Fruit fly (Drosophila melanogaster) whole organism, prepupa: Measurements from ENCODE around the gene aust.

ENCODE experiments used
- Blimp-1 ChIP-seq: fragments of 200-800 bp; sonication (Bioruptor generic); optimal IDR thresholded peaks from 3 replicates; lab custom pipeline; 2017; ENCODE audit warnings: missing biosample characterization, missing genetic modification characterization, mild to moderate bottlenecking, moderate library complexity, missing genetic modification reagents
- CG10631 ChIP-seq: fragments of 200-800 bp; sonication (Bioruptor generic); optimal IDR thresholded peaks from 2 replicates; lab custom pipeline; 2016; ENCODE audit warnings: missing biosample characterization, missing genetic modification characterization
- CG10669 ChIP-seq: fragments of 200-800 bp; sonication (Bioruptor generic); optimal IDR thresholded peaks from 3 replicates; lab custom pipeline; 2018; ENCODE audit warnings: missing biosample characterization, mild to moderate bottlenecking, missing genetic modification characterization, moderate library complexity
- CG11294 ChIP-seq: fragments of 200-800 bp; sonication (Bioruptor generic); IDR thresholded peaks from 2 replicates; pipeline ENCODE4 v1.3.6; 2022; ENCODE audit warnings: missing biosample characterization, missing genetic modification characterization
- CG11762 ChIP-seq: fragments of 200-800 bp; sonication (Bioruptor generic); optimal IDR thresholded peaks from 3 replicates; lab custom pipeline; 2016; ENCODE audit warnings: missing biosample characterization, missing genetic modification characterization; ENCODE audit not compliant: insufficient read depth
- CG15336 ChIP-seq: fragments of 200-800 bp; sonication (Bioruptor generic); IDR thresholded peaks from 2 replicates; pipeline ENCODE4 v1.3.6; 2022; ENCODE audit warnings: missing biosample characterization, missing genetic modification characterization
- CG16779 ChIP-seq: fragments of 200-800 bp; sonication (Bioruptor generic); optimal IDR thresholded peaks from 3 replicates; lab custom pipeline; 2017; ENCODE audit warnings: missing biosample characterization, mild to moderate bottlenecking, missing genetic modification characterization
- CG3032 ChIP-seq: fragments of 200-800 bp; optimal IDR thresholded peaks from 2 replicates; lab custom pipeline; 2019; ENCODE audit warnings: missing biosample characterization, mild to moderate bottlenecking, missing genetic modification characterization, moderate library complexity
- CG32006 ChIP-seq: fragments of 200-800 bp; sonication (Bioruptor generic); optimal IDR thresholded peaks from 3 replicates; lab custom pipeline; 2017; ENCODE audit warnings: missing biosample characterization, mild to moderate bottlenecking, missing genetic modification characterization
- CG34406 ChIP-seq: fragments of 200-800 bp; sonication (Bioruptor generic); optimal IDR thresholded peaks from 3 replicates; lab custom pipeline; 2016; ENCODE audit warnings: missing biosample characterization, missing genetic modification characterization
- CG3919 ChIP-seq: fragments of 200-800 bp; sonication (Bioruptor generic); optimal IDR thresholded peaks from 3 replicates; lab custom pipeline; 2016; ENCODE audit warnings: missing biosample characterization, missing genetic modification characterization
- CG6163 ChIP-seq: fragments of 200-800 bp; sonication (Bioruptor generic); IDR thresholded peaks from 3 replicates; pipeline ENCODE4 v1.3.6; 2022; ENCODE audit warnings: missing biosample characterization, missing genetic modification characterization
- CG6276 ChIP-seq: fragments of 200-800 bp; sonication (Bioruptor generic); optimal IDR thresholded peaks from 2 replicates; lab custom pipeline; 2017; ENCODE audit warnings: missing biosample characterization, mild to moderate bottlenecking, missing genetic modification characterization
- CG6792 ChIP-seq: fragments of 200-800 bp; sonication (Bioruptor generic); optimal IDR thresholded peaks from 3 replicates; lab custom pipeline; 2016; ENCODE audit warnings: missing biosample characterization, missing genetic modification characterization
- CG6808 ChIP-seq: fragments of 200-800 bp; sonication (Bioruptor generic); optimal IDR thresholded peaks from 3 replicates; lab custom pipeline; 2017; ENCODE audit warnings: missing biosample characterization, missing genetic modification characterization, mild to moderate bottlenecking, moderate library complexity, missing genetic modification reagents
- CG6854 ChIP-seq: fragments of 200-800 bp; sonication (Bioruptor generic); optimal IDR thresholded peaks from 2 replicates; lab custom pipeline; 2017; ENCODE audit warnings: missing biosample characterization, mild to moderate bottlenecking, missing genetic modification characterization
- CG8119 ChIP-seq: fragments of 200-800 bp; sonication (Bioruptor generic); IDR thresholded peaks from 3 replicates; pipeline ENCODE4 v1.3.6; 2022; ENCODE audit warnings: missing biosample characterization, missing genetic modification characterization
- CG8632 ChIP-seq: fragments of 200-800 bp; sonication (Bioruptor generic); optimal IDR thresholded peaks from 3 replicates; lab custom pipeline; 2016; ENCODE audit warnings: missing biosample characterization, missing genetic modification characterization
- CG9139 ChIP-seq: fragments of 200-800 bp; sonication (Bioruptor generic); optimal IDR thresholded peaks from 3 replicates; lab custom pipeline; 2017; ENCODE audit warnings: missing biosample characterization, mild to moderate bottlenecking, missing genetic modification characterization
- Eip78C ChIP-seq: fragments of 200-800 bp; sonication (Bioruptor generic); peaks from one replicate; lab custom pipeline; 2016; ENCODE audit warnings: missing biosample characterization, missing genetic modification characterization
- Eip93F ChIP-seq: fragments of 200-800 bp; sonication (Bioruptor generic); optimal IDR thresholded peaks from 2 replicates; lab custom pipeline; 2016; ENCODE audit warnings: missing biosample characterization, mild to moderate bottlenecking, missing genetic modification characterization
- Ets96B ChIP-seq: fragments of 200-800 bp; optimal IDR thresholded peaks from 2 replicates; lab custom pipeline; 2019; ENCODE audit warnings: missing biosample characterization, mild to moderate bottlenecking, missing genetic modification characterization, moderate library complexity
- Hr38 ChIP-seq: sonication (Bioruptor generic); optimal IDR thresholded peaks from 2 replicates; lab custom pipeline; 2016; ENCODE audit warnings: missing biosample characterization, missing genetic modification characterization
- Hr39 ChIP-seq: fragments of 200-800 bp; sonication (Bioruptor generic); optimal IDR thresholded peaks from 2 replicates; lab custom pipeline; 2016; ENCODE audit warnings: missing biosample characterization, missing genetic modification characterization
- Lpt ChIP-seq: fragments of 200-800 bp; sonication (Bioruptor generic); optimal IDR thresholded peaks from 3 replicates; lab custom pipeline; 2016; ENCODE audit warnings: missing biosample characterization, missing genetic modification characterization
- Met ChIP-seq: fragments of 200-800 bp; sonication (Bioruptor generic); optimal IDR thresholded peaks from 3 replicates; lab custom pipeline; 2016; ENCODE audit warnings: missing biosample characterization, missing genetic modification characterization
- OdsH ChIP-seq: fragments of 200-800 bp; sonication (Bioruptor generic); optimal IDR thresholded peaks from 3 replicates; lab custom pipeline; 2016; ENCODE audit warnings: missing biosample characterization, missing genetic modification characterization
- Sox14 ChIP-seq: fragments of 200-800 bp; sonication (Bioruptor generic); optimal IDR thresholded peaks from 3 replicates; lab custom pipeline; 2016; ENCODE audit warnings: missing biosample characterization, missing genetic modification characterization
- Sox15 ChIP-seq: fragments of 200-800 bp; sonication (Bioruptor generic); optimal IDR thresholded peaks from 3 replicates; lab custom pipeline; 2016; ENCODE audit warnings: missing biosample characterization, missing genetic modification characterization
- achi ChIP-seq: fragments of 200-800 bp; sonication (Bioruptor generic); optimal IDR thresholded peaks from 3 replicates; lab custom pipeline; 2016; ENCODE audit warnings: missing biosample characterization, missing genetic modification characterization
- acj6 ChIP-seq: fragments of 200-800 bp; sonication (Bioruptor generic); optimal IDR thresholded peaks from 3 replicates; lab custom pipeline; 2016; ENCODE audit warnings: missing biosample characterization, missing genetic modification characterization
- cyc ChIP-seq: fragments of 200-800 bp; sonication (Bioruptor generic); optimal IDR thresholded peaks from 3 replicates; lab custom pipeline; 2016; ENCODE audit warnings: missing biosample characterization, missing genetic modification characterization
- dac ChIP-seq: fragments of 200-800 bp; sonication (Bioruptor generic); optimal IDR thresholded peaks from 2 replicates; lab custom pipeline; 2017; ENCODE audit warnings: missing biosample characterization, mild to moderate bottlenecking, missing genetic modification characterization
- dsx ChIP-seq: fragments of 200-800 bp; optimal IDR thresholded peaks from 3 replicates; lab custom pipeline; 2019; ENCODE audit warnings: missing biosample characterization, mild to moderate bottlenecking, missing genetic modification characterization, moderate library complexity; ENCODE audit not compliant: poor library complexity, severe bottlenecking
- eg ChIP-seq: fragments of 200-800 bp; sonication (Bioruptor generic); IDR thresholded peaks from 3 replicates; pipeline ENCODE4 v1.3.6; 2022; ENCODE audit warnings: missing biosample characterization, missing genetic modification characterization
- fd85E ChIP-seq: fragments of 200-800 bp; sonication (Bioruptor generic); optimal IDR thresholded peaks from 3 replicates; lab custom pipeline; 2016; ENCODE audit warnings: missing biosample characterization, missing genetic modification characterization
- fkh ChIP-seq: fragments of 200-800 bp; sonication (Bioruptor generic); optimal IDR thresholded peaks from 3 replicates; lab custom pipeline; 2017; ENCODE audit warnings: missing biosample characterization, mild to moderate bottlenecking, missing genetic modification characterization, moderate library complexity
- lz ChIP-seq: fragments of 200-800 bp; sonication (Bioruptor generic); optimal IDR thresholded peaks from 3 replicates; lab custom pipeline; 2016; ENCODE audit warnings: missing biosample characterization, missing genetic modification characterization
- net ChIP-seq: fragments of 200-800 bp; sonication (Bioruptor generic); optimal IDR thresholded peaks from 3 replicates; lab custom pipeline; 2016; ENCODE audit warnings: missing biosample characterization, missing genetic modification characterization
- pdm3 ChIP-seq: fragments of 200-800 bp; sonication (Bioruptor generic); optimal IDR thresholded peaks from 3 replicates; lab custom pipeline; 2016; ENCODE audit warnings: missing biosample characterization, missing genetic modification characterization
- salr ChIP-seq, 2 experiments: fragments of 200-800 bp; sonication (Bioruptor generic); optimal IDR thresholded peaks; 3 replicates each; lab custom pipeline; 2016 to 2018; ENCODE audit warnings: missing biosample characterization in 2 of 2, missing genetic modification characterization in 2 of 2, mild to moderate bottlenecking in 1 of 2
- ss ChIP-seq, 2 experiments: fragments of 200-800 bp; sonication (Bioruptor generic); optimal IDR thresholded peaks; 2 replicates in 1 of 2; 3 replicates in 1 of 2; lab custom pipeline; 2017 to 2018; ENCODE audit warnings: mild to moderate bottlenecking in 2 of 2, missing biosample characterization in 2 of 2, missing genetic modification characterization in 2 of 2, moderate library complexity in 1 of 2
- topi ChIP-seq: fragments of 200-800 bp; sonication (Bioruptor generic); optimal IDR thresholded peaks from 3 replicates; lab custom pipeline; 2016; ENCODE audit warnings: missing biosample characterization, missing genetic modification characterization

The aust gene

DNA sequence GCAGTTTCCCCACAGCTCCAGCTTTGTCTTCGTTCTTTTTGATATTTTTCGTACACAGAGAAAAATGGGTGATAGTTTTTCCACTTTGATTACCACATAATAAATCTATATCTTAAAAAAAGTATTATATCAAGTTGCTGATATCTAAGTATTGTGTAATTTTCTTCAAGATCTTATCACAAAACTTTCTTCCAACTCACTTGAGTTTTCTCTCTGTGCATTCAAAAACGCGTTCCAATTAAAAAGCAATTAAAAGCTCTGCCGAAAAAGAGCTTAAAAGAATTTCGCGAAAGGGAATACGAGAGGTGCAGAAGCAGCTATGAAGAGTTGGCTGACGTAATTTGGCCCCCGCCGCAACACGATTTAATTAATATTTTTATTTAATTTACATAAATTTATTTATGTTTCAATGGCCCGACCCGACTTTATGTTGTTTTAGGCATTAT lies 15.3 kb downstream of the aust start (continued):
- TF ChIP-seq net (GFP tag; lab: Kevin White, UChicago) (peak; percentile 20), cyc (GFP tag; lab: Kevin White, UChicago) (peak; percentile 60), CG6792 (GFP tag; lab: Kevin White, UChicago) (peak; percentile 56), CG3919 (GFP tag; lab: Kevin White, UChicago) (peak; percentile 56), pdm3 (GFP tag; lab: Kevin White, UChicago) (no peak), Hr38 (GFP tag; lab: Kevin White, UChicago) (no peak), topi (GFP tag; lab: Kevin White, UChicago) (peak; percentile 73), CG11762 (GFP tag; lab: Kevin White, UChicago) (no peak), salr (GFP tag; optimal IDR thresholded peaks at IDR 0.05; lab: Kevin White, UChicago) (no peak), CG11294 (GFP tag; lab: Robert Waterston, UW) (no peak), CG8632 (GFP tag; lab: Kevin White, UChicago) (peak; percentile 44), Sox15 (GFP tag; lab: Kevin White, UChicago) (peak; percentile 30), fd85E (GFP tag; lab: Kevin White, UChicago) (no peak), CG9139 (GFP tag; lab: Kevin White, UChicago) (no peak), CG34406 (GFP tag; lab: Kevin White, UChicago) (peak; percentile 70), Blimp-1 (GFP tag; lab: Kevin White, UChicago) (peak; percentile 60), Hr39 (GFP tag; lab: Kevin White, UChicago) (peak; percentile 50), CG6276 (GFP tag; lab: Kevin White, UChicago) (no peak), eg (GFP tag; lab: Robert Waterston, UW) (peak; percentile 43; the same call in 1 of the 3 replicates)
- TF ChIP-seq, all 60 proteins: peak for 28

DNA sequence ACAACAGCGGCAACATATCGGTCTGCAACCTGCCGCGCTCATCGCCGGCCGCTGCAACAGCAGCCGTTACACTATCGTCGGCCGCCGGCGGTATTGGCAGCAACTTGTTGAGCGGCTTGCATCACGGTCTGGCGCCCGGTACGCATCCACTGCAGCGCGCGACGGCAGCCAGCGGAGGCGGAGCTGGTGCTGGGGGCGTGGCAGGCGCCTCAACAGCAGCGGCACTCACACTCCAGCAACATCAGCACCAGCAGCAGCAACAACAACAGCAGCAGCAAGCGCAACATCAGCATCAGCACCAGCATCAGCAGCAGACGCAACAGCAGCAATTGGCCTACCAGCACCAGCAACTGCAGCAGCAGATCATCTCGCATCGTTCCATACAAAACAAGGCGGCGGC lies 16.7 kb downstream of the aust start:
- TF ChIP-seq lz (GFP tag; lab: Kevin White, UChicago), result no peak

DNA sequence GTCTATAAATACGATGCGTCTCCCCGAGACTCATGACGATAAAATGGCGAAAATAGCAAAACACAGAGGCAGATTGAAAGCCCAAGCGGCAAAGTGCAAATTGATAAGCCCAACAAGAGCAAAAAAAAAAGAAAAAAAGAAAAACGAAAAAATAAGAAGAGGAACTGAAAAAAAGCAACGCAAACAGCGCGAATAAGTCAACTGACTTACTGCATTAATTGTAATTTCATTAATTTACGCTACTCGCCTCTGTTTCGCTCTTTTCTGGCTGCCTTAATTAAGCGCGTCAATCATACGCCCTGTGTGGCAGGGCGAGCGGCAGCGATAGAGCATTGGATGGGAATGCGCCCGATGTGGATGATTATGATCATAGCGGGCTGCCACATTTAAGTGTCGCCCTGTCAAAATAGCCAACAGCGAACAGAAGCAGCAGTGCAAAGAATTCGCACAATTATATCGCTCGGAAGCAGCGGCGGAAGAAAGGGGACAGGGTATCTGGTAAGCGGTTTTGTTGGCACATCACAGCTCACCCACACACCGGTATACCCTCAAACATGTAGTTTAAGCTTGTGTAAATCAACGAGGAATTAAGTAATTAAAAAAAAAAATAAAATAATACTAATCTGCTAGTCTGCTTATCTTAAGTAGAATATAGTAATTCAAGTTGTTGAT lies 18.9 kb downstream of the aust start:
- TF ChIP-seq CG3919 (GFP tag; lab: Kevin White, UChicago) (peak; percentile 36), CG11294 (GFP tag; lab: Robert Waterston, UW) (no peak), pdm3 (GFP tag; lab: Kevin White, UChicago) (peak; percentile 35), CG6163 (peak; percentile 91), Met (GFP tag; lab: Kevin White, UChicago) (peak; percentile 16), CG10631 (peak; percentile 10), Hr39 (GFP tag; lab: Kevin White, UChicago) (peak; percentile 39), CG16779 (tag; lab: Kevin White, UChicago) (peak; percentile 76), CG6792 (GFP tag; lab: Kevin White, UChicago) (peak; percentile 49), acj6 (GFP tag; lab: Kevin White, UChicago) (no peak), CG8119 (peak; percentile 84), cyc (GFP tag; lab: Kevin White, UChicago) (no peak), CG10669 (GFP tag; lab: Kevin White, UChicago) (peak; percentile 37), fkh (GFP tag; lab: Kevin White, UChicago) (no peak), Sox14 (peak; percentile 51), CG11762 (GFP tag; lab: Kevin White, UChicago) (peak; percentile 58), CG15336 (peak; percentile 66), fd85E (GFP tag; lab: Kevin White, UChicago) (no peak), lz (GFP tag; lab: Kevin White, UChicago) (no peak), dac (no peak), net (GFP tag; lab: Kevin White, UChicago) (peak; percentile 81), CG3032 (tag; lab: Kevin White, UChicago) (peak; percentile 36), Lpt (GFP tag; lab: Kevin White, UChicago) (peak; percentile 70), Hr38 (GFP tag; lab: Kevin White, UChicago) (no peak), achi (peak; percentile 58), Sox15 (GFP tag; lab: Kevin White, UChicago) (no peak), salr (GFP tag; optimal IDR thresholded peaks at IDR 0.05; lab: Kevin White, UChicago) (peak in 1 of 2 experiments; percentile 54), CG6808 (peak; percentile 75), Eip78C (GFP tag; lab: Kevin White, UChicago) (peak; percentile 71), CG6854 (GFP tag; lab: Kevin White, UChicago) (peak; percentile 43), Eip93F (GFP tag; lab: Kevin White, UChicago) (no peak), eg (GFP tag; lab: Robert Waterston, UW) (peak; percentile 91), Ets96B (tag; lab: Kevin White, UChicago) (peak; percentile 57), dsx (GFP tag; lab: Kevin White, UChicago) (peak; percentile 31), CG32006 (GFP tag; lab: Kevin White, UChicago) (peak; percentile 31), CG6276 (GFP tag; lab: Kevin White, UChicago) (peak; percentile 78), OdsH (GFP tag; lab: Kevin White, UChicago) (peak; percentile 21), ss (GFP tag; optimal IDR thresholded peaks at IDR 0.05; lab: Kevin White, UChicago) (peak; percentile 69 to 77)
